Worm (Caenorhabditis elegans) whole organism, L1 larva: ENCODE data around the gene ent-1.

ENCODE experiments used
- ama-1 ChIP-seq: fragments of 150-350 bp; optimal IDR thresholded peaks from 2 replicates; lab custom pipeline; 2014
- elt-3 ChIP-seq, 6 experiments: fragments of 150-350 bp in 1 of 6; sonication (generic microtip); optimal IDR thresholded peaks; 2 replicates each; lab custom pipeline; 2017 to 2018; ENCODE audit warnings: missing biosample characterization in 6 of 6, missing genetic modification characterization in 6 of 6, inconsistent platforms in 1 of 6
- fkh-10 ChIP-seq: sonication (generic microtip); optimal IDR thresholded peaks from 2 replicates; lab custom pipeline; 2017; ENCODE audit warnings: missing biosample characterization, missing genetic modification reagents, missing genetic modification characterization
- lin-13 ChIP-seq: fragments of 150-350 bp; optimal IDR thresholded peaks from 2 replicates; lab custom pipeline; 2014; ENCODE audit warnings: missing biosample characterization, missing genetic modification reagents, missing genetic modification characterization
- snpc-4 ChIP-seq: fragments of 150-350 bp; optimal IDR thresholded peaks from 2 replicates; lab custom pipeline; 2014; ENCODE audit warnings: missing biosample characterization, missing genetic modification characterization

- TF ChIP-seq elt-3 (tag; optimal IDR thresholded peaks at IDR 0.05; lab: Kevin White, UChicago): no peak
- no peak for TF ChIP-seq ama-1 (lab: Kevin White, UChicago)
- no peak for TF ChIP-seq lin-13
- no peak for TF ChIP-seq fkh-10 (GFP tag; lab: Kevin White, UChicago)
- no peak for TF ChIP-seq snpc-4 (tag; lab: Kevin White, UChicago)
Measured at ce11 chrIV:11644705-11645104, 10.6 kb downstream of the ent-1 start.
